Fruit fly (Drosophila melanogaster) whole organism, prepupa: ENCODE results near the gene CG14137.

Experiments
- Blimp-1 ChIP-seq: fragments of 200-800 bp; sonication (Bioruptor generic); optimal IDR thresholded peaks from 3 replicates; lab custom pipeline; 2017; ENCODE audit warnings: missing biosample characterization, missing genetic modification characterization, mild to moderate bottlenecking, moderate library complexity, missing genetic modification reagents
- CG10631 ChIP-seq: fragments of 200-800 bp; sonication (Bioruptor generic); optimal IDR thresholded peaks from 2 replicates; lab custom pipeline; 2016; ENCODE audit warnings: missing biosample characterization, missing genetic modification characterization
- CG11294 ChIP-seq: fragments of 200-800 bp; sonication (Bioruptor generic); IDR thresholded peaks from 2 replicates; pipeline ENCODE4 v1.3.6; 2022; ENCODE audit warnings: missing biosample characterization, missing genetic modification characterization
- CG11902 ChIP-seq: fragments of 200-800 bp; sonication (Bioruptor generic); optimal IDR thresholded peaks from 3 replicates; lab custom pipeline; 2016; ENCODE audit warnings: missing biosample characterization, missing genetic modification characterization
- CG15336 ChIP-seq: fragments of 200-800 bp; sonication (Bioruptor generic); IDR thresholded peaks from 2 replicates; pipeline ENCODE4 v1.3.6; 2022; ENCODE audit warnings: missing biosample characterization, missing genetic modification characterization
- CG1621 ChIP-seq: fragments of 200-800 bp; sonication (Bioruptor generic); optimal IDR thresholded peaks from 3 replicates; lab custom pipeline; 2018; ENCODE audit warnings: missing biosample characterization, mild to moderate bottlenecking, missing genetic modification characterization
- CG16779 ChIP-seq: fragments of 200-800 bp; sonication (Bioruptor generic); optimal IDR thresholded peaks from 3 replicates; lab custom pipeline; 2017; ENCODE audit warnings: missing biosample characterization, mild to moderate bottlenecking, missing genetic modification characterization
- CG3032 ChIP-seq: fragments of 200-800 bp; optimal IDR thresholded peaks from 2 replicates; lab custom pipeline; 2019; ENCODE audit warnings: missing biosample characterization, mild to moderate bottlenecking, missing genetic modification characterization, moderate library complexity
- CG31627 ChIP-seq: fragments of 200-800 bp; sonication (Bioruptor generic); optimal IDR thresholded peaks from 3 replicates; lab custom pipeline; 2016; ENCODE audit warnings: missing biosample characterization, missing genetic modification characterization
- CG34406 ChIP-seq: fragments of 200-800 bp; sonication (Bioruptor generic); optimal IDR thresholded peaks from 3 replicates; lab custom pipeline; 2016; ENCODE audit warnings: missing biosample characterization, missing genetic modification characterization
- CG3919 ChIP-seq: fragments of 200-800 bp; sonication (Bioruptor generic); optimal IDR thresholded peaks from 3 replicates; lab custom pipeline; 2016; ENCODE audit warnings: missing biosample characterization, missing genetic modification characterization
- CG4318 ChIP-seq: fragments of 200-800 bp; sonication (Bioruptor generic); optimal IDR thresholded peaks from 3 replicates; lab custom pipeline; 2017; ENCODE audit warnings: missing biosample characterization, mild to moderate bottlenecking, missing genetic modification characterization
- CG6163 ChIP-seq: fragments of 200-800 bp; sonication (Bioruptor generic); IDR thresholded peaks from 3 replicates; pipeline ENCODE4 v1.3.6; 2022; ENCODE audit warnings: missing biosample characterization, missing genetic modification characterization
- CG6792 ChIP-seq: fragments of 200-800 bp; sonication (Bioruptor generic); optimal IDR thresholded peaks from 3 replicates; lab custom pipeline; 2016; ENCODE audit warnings: missing biosample characterization, missing genetic modification characterization
- CG6808 ChIP-seq: fragments of 200-800 bp; sonication (Bioruptor generic); optimal IDR thresholded peaks from 3 replicates; lab custom pipeline; 2017; ENCODE audit warnings: missing biosample characterization, missing genetic modification characterization, mild to moderate bottlenecking, moderate library complexity, missing genetic modification reagents
- CG6854 ChIP-seq: fragments of 200-800 bp; sonication (Bioruptor generic); optimal IDR thresholded peaks from 2 replicates; lab custom pipeline; 2017; ENCODE audit warnings: missing biosample characterization, mild to moderate bottlenecking, missing genetic modification characterization
- CG7368 ChIP-seq: fragments of 200-800 bp; sonication (Bioruptor generic); optimal IDR thresholded peaks from 3 replicates; lab custom pipeline; 2016; ENCODE audit warnings: missing biosample characterization, missing genetic modification characterization
- CG8319 ChIP-seq: fragments of 200-800 bp; sonication (Bioruptor generic); optimal IDR thresholded peaks from 3 replicates; lab custom pipeline; 2016; ENCODE audit warnings: missing biosample characterization, missing genetic modification characterization
- CG8632 ChIP-seq: fragments of 200-800 bp; sonication (Bioruptor generic); optimal IDR thresholded peaks from 3 replicates; lab custom pipeline; 2016; ENCODE audit warnings: missing biosample characterization, missing genetic modification characterization
- CG9139 ChIP-seq: fragments of 200-800 bp; sonication (Bioruptor generic); optimal IDR thresholded peaks from 3 replicates; lab custom pipeline; 2017; ENCODE audit warnings: missing biosample characterization, mild to moderate bottlenecking, missing genetic modification characterization
- Eip75B ChIP-seq: fragments of 200-800 bp; sonication (Bioruptor generic); optimal IDR thresholded peaks from 3 replicates; lab custom pipeline; 2016; ENCODE audit warnings: missing biosample characterization, missing genetic modification characterization
- Eip93F ChIP-seq: fragments of 200-800 bp; sonication (Bioruptor generic); optimal IDR thresholded peaks from 2 replicates; lab custom pipeline; 2016; ENCODE audit warnings: missing biosample characterization, mild to moderate bottlenecking, missing genetic modification characterization
- Ets21C ChIP-seq: fragments of 200-800 bp; sonication (Bioruptor generic); optimal IDR thresholded peaks from 3 replicates; lab custom pipeline; 2016; ENCODE audit warnings: missing biosample characterization, missing genetic modification characterization
- Ets96B ChIP-seq: fragments of 200-800 bp; optimal IDR thresholded peaks from 2 replicates; lab custom pipeline; 2019; ENCODE audit warnings: missing biosample characterization, mild to moderate bottlenecking, missing genetic modification characterization, moderate library complexity
- Hr39 ChIP-seq: fragments of 200-800 bp; sonication (Bioruptor generic); optimal IDR thresholded peaks from 2 replicates; lab custom pipeline; 2016; ENCODE audit warnings: missing biosample characterization, missing genetic modification characterization
- Hr4 ChIP-seq: fragments of 200-800 bp; sonication (Bioruptor generic); optimal IDR thresholded peaks from 3 replicates; lab custom pipeline; 2016; ENCODE audit warnings: missing biosample characterization, missing genetic modification characterization
- Lpt ChIP-seq: fragments of 200-800 bp; sonication (Bioruptor generic); optimal IDR thresholded peaks from 3 replicates; lab custom pipeline; 2016; ENCODE audit warnings: missing biosample characterization, missing genetic modification characterization
- Met ChIP-seq: fragments of 200-800 bp; sonication (Bioruptor generic); optimal IDR thresholded peaks from 3 replicates; lab custom pipeline; 2016; ENCODE audit warnings: missing biosample characterization, missing genetic modification characterization
- Smox ChIP-seq: fragments of 200-800 bp; sonication (Bioruptor generic); optimal IDR thresholded peaks from 3 replicates; lab custom pipeline; 2016; ENCODE audit warnings: missing biosample characterization, missing genetic modification characterization
- Sox102F ChIP-seq: fragments of 200-800 bp; sonication (Bioruptor generic); optimal IDR thresholded peaks from 2 replicates; lab custom pipeline; 2016; ENCODE audit warnings: missing biosample characterization, mild to moderate bottlenecking, missing genetic modification characterization
- Sox14 ChIP-seq: fragments of 200-800 bp; sonication (Bioruptor generic); optimal IDR thresholded peaks from 3 replicates; lab custom pipeline; 2016; ENCODE audit warnings: missing biosample characterization, missing genetic modification characterization
- Sox15 ChIP-seq: fragments of 200-800 bp; sonication (Bioruptor generic); optimal IDR thresholded peaks from 3 replicates; lab custom pipeline; 2016; ENCODE audit warnings: missing biosample characterization, missing genetic modification characterization
- acj6 ChIP-seq: fragments of 200-800 bp; sonication (Bioruptor generic); optimal IDR thresholded peaks from 3 replicates; lab custom pipeline; 2016; ENCODE audit warnings: missing biosample characterization, missing genetic modification characterization
- cyc ChIP-seq: fragments of 200-800 bp; sonication (Bioruptor generic); optimal IDR thresholded peaks from 3 replicates; lab custom pipeline; 2016; ENCODE audit warnings: missing biosample characterization, missing genetic modification characterization
- dac ChIP-seq: fragments of 200-800 bp; sonication (Bioruptor generic); optimal IDR thresholded peaks from 2 replicates; lab custom pipeline; 2017; ENCODE audit warnings: missing biosample characterization, mild to moderate bottlenecking, missing genetic modification characterization
- dsx ChIP-seq: fragments of 200-800 bp; optimal IDR thresholded peaks from 3 replicates; lab custom pipeline; 2019; ENCODE audit warnings: missing biosample characterization, mild to moderate bottlenecking, missing genetic modification characterization, moderate library complexity; ENCODE audit not compliant: poor library complexity, severe bottlenecking
- eg ChIP-seq: fragments of 200-800 bp; sonication (Bioruptor generic); IDR thresholded peaks from 3 replicates; pipeline ENCODE4 v1.3.6; 2022; ENCODE audit warnings: missing biosample characterization, missing genetic modification characterization
- esn ChIP-seq: fragments of 200-800 bp; sonication (Bioruptor generic); optimal IDR thresholded peaks from 2 replicates; lab custom pipeline; 2016; ENCODE audit warnings: missing biosample characterization, mild to moderate bottlenecking, missing genetic modification characterization, moderate library complexity
- fd59A ChIP-seq: fragments of 200-800 bp; sonication (Bioruptor generic); optimal IDR thresholded peaks from 2 replicates; lab custom pipeline; 2017; ENCODE audit warnings: missing biosample characterization, mild to moderate bottlenecking, missing genetic modification characterization, missing genetic modification reagents
- fd85E ChIP-seq: fragments of 200-800 bp; sonication (Bioruptor generic); optimal IDR thresholded peaks from 3 replicates; lab custom pipeline; 2016; ENCODE audit warnings: missing biosample characterization, missing genetic modification characterization
- fkh ChIP-seq: fragments of 200-800 bp; sonication (Bioruptor generic); optimal IDR thresholded peaks from 3 replicates; lab custom pipeline; 2017; ENCODE audit warnings: missing biosample characterization, mild to moderate bottlenecking, missing genetic modification characterization, moderate library complexity
- lz ChIP-seq: fragments of 200-800 bp; sonication (Bioruptor generic); optimal IDR thresholded peaks from 3 replicates; lab custom pipeline; 2016; ENCODE audit warnings: missing biosample characterization, missing genetic modification characterization
- net ChIP-seq: fragments of 200-800 bp; sonication (Bioruptor generic); optimal IDR thresholded peaks from 3 replicates; lab custom pipeline; 2016; ENCODE audit warnings: missing biosample characterization, missing genetic modification characterization
- pdm3 ChIP-seq: fragments of 200-800 bp; sonication (Bioruptor generic); optimal IDR thresholded peaks from 3 replicates; lab custom pipeline; 2016; ENCODE audit warnings: missing biosample characterization, missing genetic modification characterization
- salr ChIP-seq, 2 experiments: fragments of 200-800 bp; sonication (Bioruptor generic); optimal IDR thresholded peaks; 3 replicates each; lab custom pipeline; 2016 to 2018; ENCODE audit warnings: missing biosample characterization in 2 of 2, missing genetic modification characterization in 2 of 2, mild to moderate bottlenecking in 1 of 2
- spab ChIP-seq: fragments of 200-800 bp; sonication (Bioruptor generic); optimal IDR thresholded peaks from 2 replicates; lab custom pipeline; 2017; ENCODE audit warnings: missing biosample characterization, mild to moderate bottlenecking, missing genetic modification characterization, missing genetic modification reagents
- ss ChIP-seq, 2 experiments: fragments of 200-800 bp; sonication (Bioruptor generic); optimal IDR thresholded peaks; 2 replicates in 1 of 2; 3 replicates in 1 of 2; lab custom pipeline; 2017 to 2018; ENCODE audit warnings: mild to moderate bottlenecking in 2 of 2, missing biosample characterization in 2 of 2, missing genetic modification characterization in 2 of 2, moderate library complexity in 1 of 2
- svp ChIP-seq: fragments of 200-800 bp; sonication (Bioruptor generic); peaks from one replicate; lab custom pipeline; 2016; ENCODE audit warnings: missing biosample characterization, missing genetic modification characterization
- vri ChIP-seq: fragments of 200-800 bp; sonication (Bioruptor generic); optimal IDR thresholded peaks from 3 replicates; lab custom pipeline; 2016; ENCODE audit warnings: missing biosample characterization, mild to moderate bottlenecking, missing genetic modification characterization

Gene CG14137

DNA sequence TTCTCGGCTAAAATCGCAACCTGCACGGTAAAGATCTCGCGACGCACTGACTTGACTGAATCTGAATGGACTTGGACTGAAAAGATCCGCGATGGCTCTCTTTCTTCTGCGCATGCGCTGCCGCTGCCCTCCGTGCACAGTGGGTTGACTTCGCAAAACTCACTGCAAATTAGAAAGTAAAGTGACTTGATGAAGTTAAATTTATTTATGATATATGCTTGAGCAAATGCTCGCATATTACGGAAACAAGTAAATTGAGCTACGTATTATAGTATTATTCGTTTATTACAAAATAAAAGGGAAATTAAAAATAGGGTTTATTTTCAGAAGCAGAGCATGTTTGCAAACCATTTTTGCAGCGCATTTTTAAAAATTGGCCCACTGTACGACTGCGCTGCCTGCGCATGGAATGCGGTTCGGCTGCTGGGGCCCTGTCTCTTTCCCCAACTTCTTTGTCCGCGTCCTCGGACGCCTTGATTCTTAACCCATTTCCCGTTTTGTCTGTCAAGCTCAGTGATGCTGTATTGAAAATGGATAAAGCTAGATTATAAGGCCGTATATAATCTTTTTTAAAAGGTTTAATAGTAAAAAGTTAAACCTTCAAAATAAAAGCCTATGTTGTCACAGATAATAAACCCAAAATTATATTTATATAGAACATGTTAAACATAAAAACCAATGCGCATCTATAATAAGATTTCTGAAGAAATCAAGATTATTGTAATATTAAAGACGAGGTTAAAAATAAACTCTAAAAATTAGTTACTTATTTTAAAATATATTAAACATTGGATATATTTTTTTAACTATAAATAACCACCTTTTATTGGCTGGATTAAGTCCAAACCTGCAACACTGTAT lies 11.9 kb downstream of the CG14137 start, which contains the start of gene rt:
rt (minus strand) TSS at position 51 of the 861 bp plus-strand sequence.
- TF ChIP-seq CG3032 (tag; lab: Kevin White, UChicago) (peak; percentile 94), dac (GFP tag; lab: Kevin White, UChicago) (peak; percentile 72), ss (GFP tag; optimal IDR thresholded peaks at IDR 0.05; lab: Kevin White, UChicago) (peak; percentile 81 to 89), lz (GFP tag; lab: Kevin White, UChicago) (peak; percentile 83), Sox102F (peak; percentile 78), Lpt (peak; percentile 67), CG7368 (GFP tag; lab: Kevin White, UChicago) (peak; percentile 84), Ets21C (GFP tag; lab: Kevin White, UChicago) (peak; percentile 73), CG6854 (peak; percentile 81), CG4318 (peak; percentile 61), acj6 (GFP tag; lab: Kevin White, UChicago) (peak; percentile 77), CG11902 (GFP tag; lab: Kevin White, UChicago) (peak; percentile 63), Blimp-1 (GFP tag; lab: Kevin White, UChicago) (no peak), net (GFP tag; lab: Kevin White, UChicago) (peak; percentile 84), Hr4 (peak; percentile 83), CG1621 (tag; lab: Kevin White, UChicago) (peak; percentile 88), CG16779 (tag; lab: Kevin White, UChicago) (peak; percentile 81), Sox14 (peak; percentile 88), CG6808 (GFP tag; lab: Kevin White, UChicago) (peak; percentile 90), esn (GFP tag; lab: Kevin White, UChicago) (peak; percentile 82), CG3919 (peak; percentile 79), fd59A (peak; percentile 90), CG8319 (GFP tag; lab: Kevin White, UChicago) (peak; percentile 69), Smox (GFP tag; lab: Kevin White, UChicago) (peak; percentile 78), spab (GFP tag; lab: Kevin White, UChicago) (peak; percentile 86), fkh (GFP tag; lab: Kevin White, UChicago) (no peak), CG9139 (GFP tag; lab: Kevin White, UChicago) (peak; percentile 82), CG6163 (GFP tag; lab: Robert Waterston, UW) (peak; percentile 78; the same call in 2 of the 3 replicates), CG34406 (GFP tag; lab: Kevin White, UChicago) (peak; percentile 78), CG6792 (GFP tag; lab: Kevin White, UChicago) (peak; percentile 80), Hr39 (peak; percentile 62), svp (GFP tag; lab: Kevin White, UChicago) (peak; percentile 92), pdm3 (GFP tag; lab: Kevin White, UChicago) (peak; percentile 82), Met (peak; percentile 87), vri (GFP tag; lab: Kevin White, UChicago) (peak; percentile 51), CG10631 (GFP tag; lab: Kevin White, UChicago) (peak; percentile 80), dsx (GFP tag; lab: Kevin White, UChicago) (peak; percentile 85), Eip93F (GFP tag; lab: Kevin White, UChicago) (peak; percentile 51), CG11294 (peak; percentile 56; the same call in 1 of the 2 replicates), salr (GFP tag; optimal IDR thresholded peaks at IDR 0.05; lab: Kevin White, UChicago) (peak; percentile 52 to 81), cyc (GFP tag; lab: Kevin White, UChicago) (peak; percentile 77), fd85E (GFP tag; lab: Kevin White, UChicago) (no peak), CG31627 (GFP tag; lab: Kevin White, UChicago) (peak; percentile 75), Ets96B (tag; lab: Kevin White, UChicago) (peak; percentile 88), CG15336 (GFP tag; lab: Robert Waterston, UW) (peak; percentile 84), eg (GFP tag; lab: Robert Waterston, UW) (peak; percentile 74; the same call in 2 of the 3 replicates), CG8632 (GFP tag; lab: Kevin White, UChicago) (peak; percentile 70), Eip75B (peak; percentile 85), Sox15 (GFP tag; lab: Kevin White, UChicago) (peak; percentile 62)
